Fruit fly (Drosophila melanogaster) whole organism, embryonic: ENCODE results near the gene ppk24.

ENCODE experiments used
- C15 ChIP-seq: fragments of 200-800 bp; sonication (Bioruptor generic); IDR thresholded peaks from 3 replicates; pipeline ENCODE4 v1.3.6; 2022; ENCODE audit warnings: missing biosample characterization, missing genetic modification characterization
- CG10209 ChIP-seq: fragments of 200-800 bp; sonication (Bioruptor generic); optimal IDR thresholded peaks from 3 replicates; lab custom pipeline; 2017; ENCODE audit warnings: missing biosample characterization, mild to moderate bottlenecking, missing genetic modification characterization, missing genetic modification reagents
- CG10979 ChIP-seq: fragments of 200-800 bp; sonication (Bioruptor generic); optimal IDR thresholded peaks from 2 replicates; lab custom pipeline; 2018; ENCODE audit warnings: missing biosample characterization, mild to moderate bottlenecking, missing genetic modification characterization, moderate library complexity
- CG12769 ChIP-seq: fragments of 200-800 bp; sonication (Bioruptor generic); optimal IDR thresholded peaks from 2 replicates; lab custom pipeline; 2019; ENCODE audit warnings: missing biosample characterization, mild to moderate bottlenecking, missing genetic modification characterization, moderate library complexity
- CG13624 ChIP-seq: fragments of 200-800 bp; sonication (Bioruptor generic); optimal IDR thresholded peaks from 2 replicates; lab custom pipeline; 2016; ENCODE audit warnings: missing biosample characterization, missing genetic modification characterization
- CG13894 ChIP-seq: fragments of 200-800 bp; sonication (Bioruptor generic); optimal IDR thresholded peaks from 3 replicates; lab custom pipeline; 2018; ENCODE audit warnings: missing biosample characterization, mild to moderate bottlenecking, missing genetic modification characterization, moderate library complexity
- CG2199 ChIP-seq: fragments of 200-800 bp; sonication (Bioruptor generic); IDR thresholded peaks from 3 replicates; pipeline ENCODE4 v1.3.6; 2022; ENCODE audit warnings: missing biosample characterization, missing genetic modification characterization
- CG3065 ChIP-seq: fragments of 200-800 bp; sonication (Bioruptor generic); optimal IDR thresholded peaks from 2 replicates; lab custom pipeline; 2016; ENCODE audit warnings: missing biosample characterization, missing genetic modification characterization
- CG3407 ChIP-seq: fragments of 200-800 bp; sonication (Bioruptor generic); optimal IDR thresholded peaks from 2 replicates; lab custom pipeline; 2018; ENCODE audit warnings: missing biosample characterization, mild to moderate bottlenecking, missing genetic modification characterization
- CG42726 ChIP-seq: fragments of 200-800 bp; sonication (Bioruptor generic); IDR thresholded peaks from 2 replicates; pipeline ENCODE4 v1.3.6; 2022; ENCODE audit warnings: missing biosample characterization, missing genetic modification characterization; ENCODE audit not compliant: partially characterized antibody
- CG4282 ChIP-seq: fragments of 200-800 bp; sonication (Bioruptor generic); optimal IDR thresholded peaks from 2 replicates; lab custom pipeline; 2016; ENCODE audit warnings: missing biosample characterization, missing genetic modification characterization
- CG4360 ChIP-seq: fragments of 200-800 bp; sonication (Bioruptor generic); IDR thresholded peaks from 2 replicates; pipeline ENCODE4 v1.3.6; 2022; ENCODE audit warnings: missing biosample characterization, missing genetic modification characterization
- CG8478 ChIP-seq: fragments of >200 bp; optimal IDR thresholded peaks from 2 replicates; lab custom pipeline; 2018
- Dbx ChIP-seq: fragments of 200-800 bp; sonication (Bioruptor generic); IDR thresholded peaks from 3 replicates; pipeline ENCODE4 v1.3.6; 2022; ENCODE audit warnings: missing biosample characterization, missing genetic modification characterization
- E2f1 ChIP-seq: fragments of 200-800 bp; sonication (Bioruptor generic); IDR thresholded peaks from 2 replicates; pipeline ENCODE4 v1.3.6; 2022; ENCODE audit warnings: missing biosample characterization, missing genetic modification characterization
- Fer1 ChIP-seq: fragments of 200-800 bp; sonication (Bioruptor generic); optimal IDR thresholded peaks from 2 replicates; lab custom pipeline; 2017; ENCODE audit warnings: missing biosample characterization, mild to moderate bottlenecking, missing genetic modification characterization
- Fer3 ChIP-seq: fragments of 200-800 bp; sonication (Bioruptor generic); optimal IDR thresholded peaks from 2 replicates; lab custom pipeline; 2018; ENCODE audit warnings: missing biosample characterization, mild to moderate bottlenecking, missing genetic modification characterization, moderate library complexity
- HLH4C ChIP-seq: fragments of 200-800 bp; sonication (Bioruptor generic); IDR thresholded peaks from 3 replicates; pipeline ENCODE4 v1.3.6; 2022; ENCODE audit warnings: missing biosample characterization, missing genetic modification characterization; ENCODE audit not compliant: partially characterized antibody
- Hr51 ChIP-seq, 2 experiments: fragments of 200-800 bp; sonication (Bioruptor generic); optimal IDR thresholded peaks; 2 replicates in 1 of 2; 3 replicates in 1 of 2; lab custom pipeline; 2016 to 2018; ENCODE audit warnings: missing biosample characterization in 2 of 2, missing genetic modification characterization in 2 of 2, mild to moderate bottlenecking in 1 of 2, moderate library complexity in 1 of 2
- Med ChIP-seq: fragments of 200-800 bp; sonication (Bioruptor generic); peaks from one replicate; lab custom pipeline; 2016; ENCODE audit warnings: missing biosample characterization, missing genetic modification characterization, mild to moderate bottlenecking, inconsistent platforms, moderate library complexity
- Mrtf ChIP-seq: fragments of 200-800 bp; sonication (Bioruptor generic); IDR thresholded peaks from 3 replicates; pipeline ENCODE4 v1.3.6; 2022; ENCODE audit warnings: missing biosample characterization, missing genetic modification characterization
- NFAT ChIP-seq: fragments of 200-800 bp; sonication (Bioruptor generic); IDR thresholded peaks from 2 replicates; pipeline ENCODE4 v1.3.6; 2022; ENCODE audit warnings: missing biosample characterization, missing genetic modification characterization
- Pdp1 ChIP-seq, 2 experiments: fragments of 200-800 bp; sonication (Bioruptor generic); optimal IDR thresholded peaks; 3 replicates each; lab custom pipeline; 2016; ENCODE audit warnings: missing biosample characterization in 2 of 2, missing genetic modification characterization in 2 of 2, mild to moderate bottlenecking in 1 of 2, moderate library complexity in 1 of 2
- Rfx ChIP-seq: fragments of 200-800 bp; sonication (Bioruptor generic); IDR thresholded peaks from 2 replicates; pipeline ENCODE4 v1.3.6; 2022; ENCODE audit warnings: missing biosample characterization, missing genetic modification characterization
- Scr ChIP-seq: fragments of 200-800 bp; sonication (Bioruptor generic); IDR thresholded peaks from 2 replicates; pipeline ENCODE4 v1.3.6; 2022; ENCODE audit warnings: missing biosample characterization, missing genetic modification characterization; ENCODE audit not compliant: partially characterized antibody
- amos ChIP-seq: fragments of 200-800 bp; sonication (Bioruptor generic); IDR thresholded peaks from 2 replicates; pipeline ENCODE4 v1.3.6; 2022; ENCODE audit warnings: missing biosample characterization, missing genetic modification characterization; ENCODE audit not compliant: partially characterized antibody
- bsh ChIP-seq, 2 experiments: fragments of 200-800 bp; sonication (Bioruptor generic); optimal IDR thresholded peaks; 2 replicates each; lab custom pipeline; 2017 to 2018; ENCODE audit warnings: mild to moderate bottlenecking in 2 of 2, missing biosample characterization in 2 of 2, missing genetic modification characterization in 2 of 2, moderate library complexity in 1 of 2
- chm ChIP-seq: fragments of 200-800 bp; sonication (Bioruptor generic); IDR thresholded peaks from 2 replicates; pipeline ENCODE4 v1.3.6; 2022; ENCODE audit warnings: missing biosample characterization, missing genetic modification characterization
- croc ChIP-seq: fragments of 200-800 bp; sonication (Bioruptor generic); conservative IDR thresholded peaks from 3 replicates; pipeline ENCODE4 v1.3.6; 2022; ENCODE audit warnings: missing biosample characterization, missing genetic modification characterization
- gcm2 ChIP-seq: fragments of 200-800 bp; sonication (Bioruptor generic); optimal IDR thresholded peaks from 2 replicates; lab custom pipeline; 2016; ENCODE audit warnings: missing biosample characterization, missing genetic modification characterization
- hkb ChIP-seq, 2 experiments: fragments of 200-800 bp in 1 of 2; fragments of >200 bp in 1 of 2; sonication (Bioruptor generic) in 1 of 2; IDR thresholded peaks in 1 of 2; optimal IDR thresholded peaks in 1 of 2; 2 replicates each; pipeline versions ENCODE4 v1.3.6 to Lab custom; 2017 to 2022; ENCODE audit warnings: missing biosample characterization in 1 of 2, missing genetic modification characterization in 1 of 2
- kni ChIP-seq: fragments of 200-800 bp; sonication (Bioruptor generic); optimal IDR thresholded peaks from 3 replicates; lab custom pipeline; 2017; ENCODE audit warnings: mild to moderate bottlenecking, missing biosample characterization, missing genetic modification reagents, missing genetic modification characterization
- lab ChIP-seq: fragments of 200-800 bp; sonication (Bioruptor generic); optimal IDR thresholded peaks from 3 replicates; lab custom pipeline; 2017; ENCODE audit warnings: missing biosample characterization, missing genetic modification characterization, mild to moderate bottlenecking, moderate library complexity, missing genetic modification reagents
- mirr ChIP-seq: fragments of 200-800 bp; sonication (Bioruptor generic); optimal IDR thresholded peaks from 3 replicates; lab custom pipeline; 2018; ENCODE audit warnings: missing biosample characterization, mild to moderate bottlenecking, missing genetic modification characterization
- nerfin-2 ChIP-seq: fragments of 200-800 bp; sonication (Bioruptor generic); IDR thresholded peaks from 2 replicates; pipeline ENCODE4 v1.3.6; 2022; ENCODE audit warnings: missing biosample characterization, missing genetic modification characterization; ENCODE audit not compliant: partially characterized antibody
- nom ChIP-seq: fragments of 200-800 bp; sonication (Bioruptor generic); optimal IDR thresholded peaks from 2 replicates; lab custom pipeline; 2017; ENCODE audit warnings: missing biosample characterization, missing genetic modification characterization, mild to moderate bottlenecking, moderate library complexity, missing genetic modification reagents
- odd ChIP-seq: fragments of 200-800 bp; sonication (Bioruptor generic); optimal IDR thresholded peaks from 2 replicates; lab custom pipeline; 2017; ENCODE audit warnings: missing biosample characterization, mild to moderate bottlenecking, missing genetic modification characterization
- pan ChIP-seq, 4 experiments: fragments of >200 bp in 3 of 4; fragments of 200-800 bp in 1 of 4; sonication (Bioruptor generic) in 1 of 4; optimal IDR thresholded peaks in 3 of 4; IDR thresholded peaks in 1 of 4; 2 replicates each; pipeline versions ENCODE4 v1.3.6 to Lab custom; 2017 to 2022; ENCODE audit warnings: missing biosample characterization in 2 of 4, missing genetic modification characterization in 2 of 4, mixed read lengths in 1 of 4
- pfk ChIP-seq: fragments of 200-800 bp; sonication (Bioruptor generic); optimal IDR thresholded peaks from 2 replicates; lab custom pipeline; 2018; ENCODE audit warnings: missing biosample characterization, mild to moderate bottlenecking, missing genetic modification characterization, moderate library complexity
- pho ChIP-seq: fragments of 200-800 bp; sonication (Bioruptor generic); optimal IDR thresholded peaks from 2 replicates; lab custom pipeline; 2016; ENCODE audit warnings: missing biosample characterization, missing genetic modification characterization
- phol ChIP-seq: fragments of 200-800 bp; sonication (Bioruptor generic); optimal IDR thresholded peaks from 3 replicates; lab custom pipeline; 2018; ENCODE audit warnings: missing biosample characterization, mild to moderate bottlenecking, missing genetic modification characterization, moderate library complexity
- prd ChIP-seq, 3 experiments: fragments of >200 bp in 2 of 3; fragments of 200-800 bp in 1 of 3; sonication (Bioruptor generic) in 1 of 3; optimal IDR thresholded peaks in 2 of 3; IDR thresholded peaks in 1 of 3; 2 replicates in 2 of 3; 3 replicates in 1 of 3; pipeline versions ENCODE4 v1.3.6 to Lab custom; 2017 to 2022; ENCODE audit warnings: missing biosample characterization in 1 of 3, missing genetic modification characterization in 1 of 3
- sim ChIP-seq: fragments of 200-800 bp; sonication (Bioruptor generic); IDR thresholded peaks from 2 replicates; pipeline ENCODE4 v1.3.6; 2022; ENCODE audit warnings: missing biosample characterization, missing genetic modification characterization
- slbo ChIP-seq: fragments of 200-800 bp; sonication (Bioruptor generic); IDR thresholded peaks from 2 replicates; pipeline ENCODE4 v1.3.6; 2022; ENCODE audit warnings: missing biosample characterization, missing genetic modification characterization
- stwl ChIP-seq: fragments of 200-800 bp; sonication (Bioruptor generic); optimal IDR thresholded peaks from 3 replicates; lab custom pipeline; 2018; ENCODE audit warnings: missing biosample characterization, mild to moderate bottlenecking, missing genetic modification characterization, moderate library complexity
- tna ChIP-seq: fragments of 200-800 bp; sonication (Bioruptor generic); IDR thresholded peaks from 2 replicates; pipeline ENCODE4 v1.3.6; 2022; ENCODE audit warnings: missing biosample characterization, missing genetic modification characterization; ENCODE audit not compliant: partially characterized antibody

The ppk24 gene

dm6 chr3R:31310883-31311397, 45.4 kb downstream of the ppk24 start, which contains the start of gene CG34347:
CG34347 (plus strand) TSS chr3R:31311157.
- TF ChIP-seq CG12769 (tag; lab: Kevin White, UChicago) (peak; percentile 43), Fer1 (peak; percentile 33), CG8478 (lab: Kevin White, UChicago) (no peak), pfk (no peak), CG4360 (no peak), sim (GFP tag; lab: Robert Waterston, UW) (0 out of 2 replicates have a peak, but pooled peaks have one; percentile 12), Mrtf (GFP tag; lab: Robert Waterston, UW) (no peak), Dbx (GFP tag; lab: Robert Waterston, UW) (peak; percentile 24; the same call in 1 of the 3 replicates), E2f1 (peak; percentile 50; the same call in 1 of the 2 replicates), hkb (optimal IDR thresholded peaks at IDR 0.05; lab: Kevin White, UChicago) (no peak), hkb (GFP tag; IDR thresholded peaks at IDR 0.05; lab: Robert Waterston, UW) (0 out of 2 replicates have a peak, but pooled peaks have one; percentile 26), CG3407 (GFP tag; lab: Kevin White, UChicago) (no peak), Scr (GFP tag; lab: Robert Waterston, UW) (peak; percentile 16; the same call in 1 of the 2 replicates), chm (GFP tag; lab: Robert Waterston, UW) (peak; percentile 88; the same call in 1 of the 2 replicates), CG13894 (tag; lab: Kevin White, UChicago) (peak; percentile 33), Med (GFP tag; lab: Kevin White, UChicago) (peak; percentile 94), prd (optimal IDR thresholded peaks at IDR 0.05; lab: Kevin White, UChicago) (no peak), prd (GFP tag; IDR thresholded peaks at IDR 0.05; lab: Robert Waterston, UW) (0 out of 3 replicates have a peak, but pooled peaks have one; percentile 9), CG13624 (peak; percentile 15), amos (GFP tag; lab: Robert Waterston, UW) (peak; percentile 46; the same call in 1 of the 2 replicates), HLH4C (GFP tag; lab: Robert Waterston, UW) (peak; percentile 39; the same call in 1 of the 3 replicates), phol (tag; lab: Kevin White, UChicago) (no peak), CG10209 (GFP tag; lab: Kevin White, UChicago) (no peak), Hr51 (GFP tag; optimal IDR thresholded peaks at IDR 0.05; lab: Kevin White, UChicago) (peak in 1 of 2 experiments; percentile 19), C15 (no peak), lab (GFP tag; lab: Kevin White, UChicago) (peak; percentile 64), bsh (GFP tag; optimal IDR thresholded peaks at IDR 0.05; lab: Kevin White, UChicago) (peak in 1 of 2 experiments; percentile 2), NFAT (peak; percentile 42; the same call in 1 of the 2 replicates), CG3065 (GFP tag; lab: Kevin White, UChicago) (no peak), CG42726 (GFP tag; lab: Robert Waterston, UW) (peak; percentile 82), stwl (tag; lab: Kevin White, UChicago) (peak; percentile 9), CG4282 (GFP tag; lab: Kevin White, UChicago) (no peak), slbo (0 out of 2 replicates have a peak, but pooled peaks have one; percentile 34), pho (GFP tag; lab: Kevin White, UChicago) (no peak), kni (GFP tag; lab: Kevin White, UChicago) (peak; percentile 2), tna (GFP tag; lab: Robert Waterston, UW) (peak; percentile 31; the same call in 1 of the 2 replicates), Fer3 (tag; lab: Kevin White, UChicago) (peak; percentile 12), nerfin-2 (no peak), CG10979 (tag; lab: Kevin White, UChicago) (no peak), pan (optimal IDR thresholded peaks at IDR 0.05; lab: Kevin White, UChicago) (no peak), pan (GFP tag; optimal IDR thresholded peaks at IDR 0.05 in 1 of 2, IDR thresholded peaks at IDR 0.05 in 1 of 2) (peak in 1 of 2 experiments; percentile 48), nom (peak; percentile 41), mirr (GFP tag; lab: Kevin White, UChicago) (peak; percentile 38), croc (no peak), gcm2 (GFP tag; lab: Kevin White, UChicago) (no peak), CG2199 (0 out of 3 replicates have a peak, but pooled peaks have one; percentile 49), odd (GFP tag; lab: Kevin White, UChicago) (peak; percentile 11), Rfx (peak; percentile 29; the same call in 1 of the 2 replicates), Pdp1 (GFP tag; optimal IDR thresholded peaks at IDR 0.05; lab: Kevin White, UChicago) (peak in 1 of 2 experiments; percentile 28)
